Worm (Caenorhabditis elegans) whole organism, late embryonic: ENCODE measurements around the gene F01G4.6.
A peak's percentile ranks its signal among the peaks of the same experiment; 100 is the strongest.

Experiments
- C08G9.2 ChIP-seq: sonication (generic microtip); optimal IDR thresholded peaks from 2 replicates; lab custom pipeline; 2016; ENCODE audit warnings: mild to moderate bottlenecking, missing genetic modification characterization, moderate library complexity, missing compliant biosample characterization
- F13H6.1 ChIP-seq: sonication (generic microtip); optimal IDR thresholded peaks from 2 replicates; lab custom pipeline; 2016; ENCODE audit warnings: missing genetic modification characterization, missing compliant biosample characterization
- T23F11.4 ChIP-seq: fragments of 200-800 bp; sonication (Bioruptor generic); optimal IDR thresholded peaks from 2 replicates; lab custom pipeline; 2018; ENCODE audit warnings: mild to moderate bottlenecking, missing genetic modification characterization, missing compliant biosample characterization
- ahr-1 ChIP-seq: sonication (generic microtip); optimal IDR thresholded peaks from 2 replicates; lab custom pipeline; 2016; ENCODE audit warnings: missing genetic modification characterization, missing compliant biosample characterization
- ceh-14 ChIP-seq: sonication (generic microtip); optimal IDR thresholded peaks from 2 replicates; lab custom pipeline; 2016; ENCODE audit warnings: missing genotype, missing genetic modification characterization, missing compliant biosample characterization
- ceh-18 ChIP-seq: sonication (generic microtip); optimal IDR thresholded peaks from 2 replicates; lab custom pipeline; 2016; ENCODE audit warnings: missing genetic modification characterization, missing compliant biosample characterization
- ceh-2 ChIP-seq: sonication (generic microtip); optimal IDR thresholded peaks from 2 replicates; lab custom pipeline; 2016; ENCODE audit warnings: missing genotype, missing genetic modification characterization, missing compliant biosample characterization
- ceh-30 ChIP-seq: fragments of 150-350 bp; optimal IDR thresholded peaks from 2 replicates; lab custom pipeline; 2014; ENCODE audit warnings: missing biosample characterization, missing genetic modification characterization
- ceh-31 ChIP-seq: sonication (generic microtip); optimal IDR thresholded peaks from 2 replicates; lab custom pipeline; 2016; ENCODE audit warnings: missing genetic modification characterization, missing compliant biosample characterization
- ceh-6 ChIP-seq: fragments of 200-800 bp; sonication (Bioruptor generic); optimal IDR thresholded peaks from 2 replicates; lab custom pipeline; 2018; ENCODE audit warnings: mild to moderate bottlenecking, missing genetic modification characterization, missing compliant biosample characterization
- dve-1 ChIP-seq: sonication (generic microtip); optimal IDR thresholded peaks from 2 replicates; lab custom pipeline; 2017; ENCODE audit warnings: antibody characterized with exemption, mild to moderate bottlenecking, missing genetic modification characterization, missing compliant biosample characterization
- elt-2 ChIP-seq: sonication (generic microtip); optimal IDR thresholded peaks from 2 replicates; lab custom pipeline; 2016; ENCODE audit warnings: missing genetic modification reagents, missing genetic modification characterization, missing compliant biosample characterization
- elt-4 ChIP-seq: sonication (generic microtip); optimal IDR thresholded peaks from 2 replicates; lab custom pipeline; 2016; ENCODE audit warnings: missing genetic modification characterization, missing compliant biosample characterization
- ets-4 ChIP-seq: sonication (generic microtip); optimal IDR thresholded peaks from 2 replicates; lab custom pipeline; 2016; ENCODE audit warnings: missing genetic modification characterization, missing compliant biosample characterization
- fax-1 ChIP-seq: sonication (generic microtip); optimal IDR thresholded peaks from 2 replicates; lab custom pipeline; 2016; ENCODE audit warnings: missing genotype, missing genetic modification characterization, missing compliant biosample characterization
- fkh-6 ChIP-seq: sonication (generic microtip); optimal IDR thresholded peaks from 2 replicates; lab custom pipeline; 2016; ENCODE audit warnings: missing genetic modification characterization, missing compliant biosample characterization
- hlh-15 ChIP-seq: sonication (generic microtip); optimal IDR thresholded peaks from 2 replicates; lab custom pipeline; 2016; ENCODE audit warnings: missing genetic modification characterization, missing compliant biosample characterization
- lim-6 ChIP-seq: sonication (generic microtip); optimal IDR thresholded peaks from 2 replicates; lab custom pipeline; 2016; ENCODE audit warnings: missing genetic modification characterization, missing compliant biosample characterization
- mec-3 ChIP-seq: sonication (generic microtip); optimal IDR thresholded peaks from 2 replicates; lab custom pipeline; 2016; ENCODE audit warnings: borderline replicate concordance, missing genetic modification characterization, missing compliant biosample characterization
- nfya-1 ChIP-seq: sonication (generic microtip); optimal IDR thresholded peaks from 2 replicates; lab custom pipeline; 2017; ENCODE audit warnings: missing genetic modification characterization, mild to moderate bottlenecking, missing compliant biosample characterization, antibody characterized with exemption, moderate library complexity
- nhr-11 ChIP-seq: fragments of 150-350 bp; optimal IDR thresholded peaks from 2 replicates; lab custom pipeline; 2014; ENCODE audit warnings: missing biosample characterization, missing genetic modification characterization
- npax-4 ChIP-seq: sonication (generic microtip); optimal IDR thresholded peaks from 2 replicates; lab custom pipeline; 2016; ENCODE audit warnings: missing genetic modification characterization, missing compliant biosample characterization
- odd-2 ChIP-seq: sonication (generic microtip); optimal IDR thresholded peaks from 2 replicates; lab custom pipeline; 2017; ENCODE audit warnings: antibody characterized with exemption, mild to moderate bottlenecking, missing genetic modification characterization, missing compliant biosample characterization
- pax-1 ChIP-seq: fragments of 150-350 bp; optimal IDR thresholded peaks from 2 replicates; lab custom pipeline; 2014; ENCODE audit warnings: missing biosample characterization, missing genetic modification characterization
- pha-4 ChIP-seq: fragments of 150-350 bp; optimal IDR thresholded peaks from 2 replicates; lab custom pipeline; 2018; ENCODE audit warnings: missing biosample characterization, missing genetic modification reagents, missing genetic modification characterization
- pros-1 ChIP-seq: fragments of 150-350 bp; optimal IDR thresholded peaks from 2 replicates; lab custom pipeline; 2014; ENCODE audit warnings: missing biosample characterization, missing genetic modification reagents, missing genetic modification characterization
- ref-2 ChIP-seq: sonication (generic microtip); optimal IDR thresholded peaks from 2 replicates; lab custom pipeline; 2016; ENCODE audit warnings: missing genetic modification characterization, missing compliant biosample characterization
- sdc-2 ChIP-seq: sonication (generic microtip); optimal IDR thresholded peaks from 2 replicates; lab custom pipeline; 2016; ENCODE audit warnings: missing genotype, missing genetic modification characterization, missing compliant biosample characterization
- sox-4 ChIP-seq: sonication (generic microtip); optimal IDR thresholded peaks from 2 replicates; lab custom pipeline; 2017; ENCODE audit warnings: mild to moderate bottlenecking, missing genetic modification characterization, inconsistent platforms, missing compliant biosample characterization
- syd-9 ChIP-seq: sonication (generic microtip); optimal IDR thresholded peaks from 2 replicates; lab custom pipeline; 2016; ENCODE audit warnings: mild to moderate bottlenecking, missing genetic modification characterization, moderate library complexity, missing compliant biosample characterization
- tbx-2 ChIP-seq: sonication (generic microtip); optimal IDR thresholded peaks from 2 replicates; lab custom pipeline; 2016; ENCODE audit warnings: missing genetic modification characterization, missing compliant biosample characterization
- unc-3 ChIP-seq, 2 experiments: fragments of 200-800 bp in 1 of 2; sonication (Bioruptor generic) in 1 of 2; sonication (generic microtip) in 1 of 2; conservative IDR thresholded peaks in 1 of 2; optimal IDR thresholded peaks in 1 of 2; 2 replicates each; pipeline versions ENCODE4 v1.3.6 to Lab custom; 2016 to 2022; ENCODE audit warnings: missing compliant biosample characterization in 2 of 2, missing genetic modification characterization in 2 of 2, missing genetic modification reagents in 1 of 2
- unc-42 ChIP-seq: sonication (generic microtip); optimal IDR thresholded peaks from 2 replicates; lab custom pipeline; 2016; ENCODE audit warnings: missing genotype, missing genetic modification characterization, missing compliant biosample characterization
- unc-55 ChIP-seq: sonication (generic microtip); optimal IDR thresholded peaks from 2 replicates; lab custom pipeline; 2017; ENCODE audit warnings: missing biosample characterization, missing genetic modification reagents, missing genetic modification characterization

Gene F01G4.6

ce11 chrIV:11160707-11161106 lies 11.4 kb upstream of the F01G4.6 start, which contains the start of gene C08F8.15:
Gene C08F8.15 (minus strand): TSS chrIV:11160807.
- TF ChIP-seq unc-3 (GFP tag; conservative IDR thresholded peaks at IDR 0.05; lab: Robert Waterston, UW) (no peak), unc-3 (tag; optimal IDR thresholded peaks at IDR 0.05; lab: Kevin White, UChicago) (no peak), dve-1 (tag; lab: Kevin White, UChicago) (no peak), ceh-6 (GFP tag; lab: Kevin White, UChicago) (no peak), ets-4 (tag; lab: Kevin White, UChicago) (no peak), elt-2 (no peak), elt-4 (no peak), ceh-2 (no peak), F13H6.1 (tag; lab: Kevin White, UChicago) (no peak), ceh-18 (tag; lab: Kevin White, UChicago) (no peak), tbx-2 (tag; lab: Kevin White, UChicago) (no peak), nhr-11 (tag; lab: Kevin White, UChicago) (no peak), syd-9 (no peak), lim-6 (no peak)

DNA sequence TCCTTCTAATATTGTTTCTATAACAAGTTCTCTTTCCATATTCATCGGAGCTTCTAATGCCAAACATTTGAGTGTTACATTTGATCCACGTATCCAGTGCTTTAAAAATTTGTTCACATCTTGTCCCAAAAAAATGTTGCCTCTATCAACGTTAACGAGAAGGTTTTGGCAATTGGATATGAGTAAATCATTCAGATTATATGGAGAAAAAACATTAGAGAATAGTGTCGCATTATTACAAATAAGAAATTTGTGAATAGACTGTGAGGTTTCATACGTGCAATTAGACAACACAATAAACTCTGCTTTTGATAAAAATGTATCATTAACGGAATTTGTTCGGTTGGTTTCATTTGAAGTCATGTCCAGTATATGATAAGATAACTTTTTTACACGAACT lies 10.6 kb upstream of the F01G4.6 start, which contains the start of gene mboa-4:
Gene mboa-4 (minus strand): TSS at position 101 of the 400 bp plus-strand sequence.
- TF ChIP-seq ahr-1 (tag; lab: Kevin White, UChicago): no peak
- no peak for TF ChIP-seq unc-42 (tag; lab: Kevin White, UChicago)
- no peak for TF ChIP-seq ceh-14 (tag; lab: Kevin White, UChicago)
- TF ChIP-seq unc-55: no peak
- no peak for TF ChIP-seq pros-1
- no peak for TF ChIP-seq sdc-2 (tag; lab: Kevin White, UChicago)
- TF ChIP-seq fax-1 (tag; lab: Kevin White, UChicago): no peak
- TF ChIP-seq mec-3: no peak
- TF ChIP-seq lim-6: no peak
- TF ChIP-seq odd-2 (tag; lab: Kevin White, UChicago): no peak
- TF ChIP-seq ceh-31 (tag; lab: Kevin White, UChicago): no peak
- no peak for TF ChIP-seq pha-4 (tag; lab: Kevin White, UChicago)
- no peak for TF ChIP-seq hlh-15
- TF ChIP-seq pax-1: no peak

- no peak for TF ChIP-seq ref-2 (tag; lab: Kevin White, UChicago)
- TF ChIP-seq npax-4 (tag; lab: Kevin White, UChicago): no peak
- no peak for TF ChIP-seq ceh-30 (tag; lab: Kevin White, UChicago)
- no peak for TF ChIP-seq T23F11.4 (GFP tag; lab: Kevin White, UChicago)
- no peak for TF ChIP-seq fax-1 (tag; lab: Kevin White, UChicago)
- no peak for TF ChIP-seq ceh-14 (tag; lab: Kevin White, UChicago)
- TF ChIP-seq C08G9.2 (tag; lab: Kevin White, UChicago): no peak
- TF ChIP-seq ets-4 (tag; lab: Kevin White, UChicago): no peak
- no peak for TF ChIP-seq syd-9
- no peak for TF ChIP-seq lim-6
- no peak for TF ChIP-seq F13H6.1 (tag; lab: Kevin White, UChicago)
- no peak for TF ChIP-seq sox-4 (tag; lab: Kevin White, UChicago)
- no peak for TF ChIP-seq sdc-2 (tag; lab: Kevin White, UChicago)
- TF ChIP-seq ceh-18 (tag; lab: Kevin White, UChicago): no peak
- TF ChIP-seq fkh-6 (tag; lab: Kevin White, UChicago): no peak
These were observed 7.2 kb upstream of the F01G4.6 start for ce11 chrIV:11156526-11156925.

ce11 chrIV:11154425-11155114 lies 5.3 kb upstream of the F01G4.6 start, which contains the start of gene C08F8.3:
Gene C08F8.3 (plus strand): TSS chrIV:11155044.
- peak; percentile 37 for TF ChIP-seq nfya-1
- TF ChIP-seq, all 69 proteins: peak for 1; not testable (repeated sequence) for 68
